In the genomic region with DNA sequence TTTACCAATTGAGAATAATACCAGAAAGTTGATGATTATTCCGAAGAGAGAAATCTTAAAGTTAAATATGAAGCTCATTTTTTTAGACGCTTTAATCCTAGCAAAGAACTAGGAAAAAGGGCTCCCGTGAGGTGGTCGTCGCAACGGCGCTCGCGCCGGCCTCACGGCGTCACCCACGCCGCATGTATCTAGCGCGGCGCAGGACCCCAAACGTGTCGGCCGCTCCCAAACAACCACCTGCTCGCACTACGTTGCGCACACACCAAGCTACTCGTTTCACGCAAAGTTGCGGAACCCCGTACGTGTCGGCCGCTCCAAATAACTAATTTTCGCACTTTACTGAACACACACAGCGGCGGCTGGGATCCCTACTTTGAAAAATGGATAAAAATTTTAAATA, we compare ENCODE assay signal across 2 worm cellular contexts.
TF ChIP-seq lines count a peak whose summit lies in the region.

No protein-coding gene starts in this region.

TF ChIP-seq in whole organism, L4 larva, 104 proteins besides CTCF, POLR2A, EP300 and RAD21:
- TF ChIP-seq ceh-28 (tag; optimal IDR thresholded peaks at IDR 0.05; lab: Kevin White, UChicago), result no peak
- TF ChIP-seq ZK337.2 (GFP tag; IDR thresholded peaks at IDR 0.05; lab: Robert Waterston, UW), result no peak
- no peak for TF ChIP-seq F10B5.3 (tag; optimal IDR thresholded peaks at IDR 0.05; lab: Kevin White, UChicago)
- no peak for TF ChIP-seq dpl-1 (GFP tag; optimal IDR thresholded peaks at IDR 0.05; lab: Kevin White, UChicago)
- TF ChIP-seq ceh-20 (GFP tag; IDR thresholded peaks at IDR 0.05; lab: Robert Waterston, UW), result no peak
- no peak for TF ChIP-seq vab-7 (GFP tag; IDR thresholded peaks at IDR 0.05; lab: Robert Waterston, UW)
- TF ChIP-seq gei-8 (GFP tag; optimal IDR thresholded peaks at IDR 0.05; lab: Kevin White, UChicago), result no peak
- TF ChIP-seq fkh-10 (GFP tag; optimal IDR thresholded peaks at IDR 0.05; lab: Kevin White, UChicago), result no peak
- TF ChIP-seq set-16 (GFP tag; IDR thresholded peaks at IDR 0.05; lab: Robert Waterston, UW), result peak; percentile 85

TF ChIP-seq in whole organism, young adult, 124 proteins besides CTCF, POLR2A, EP300 and RAD21:
- TF ChIP-seq nhr-80 (tag; optimal IDR thresholded peaks at IDR 0.05; lab: Kevin White, UChicago), result no peak
- 0 out of 2 replicates have a peak, but pooled peaks have one; percentile 28 for TF ChIP-seq nfyb-1 (GFP tag; IDR thresholded peaks at IDR 0.05; lab: Robert Waterston, UW)
- TF ChIP-seq egrh-3 (GFP tag; IDR thresholded peaks at IDR 0.05; lab: Robert Waterston, UW), result peak; percentile 65; the same call in 1 of the 2 replicates
- no peak for TF ChIP-seq snpc-4 (GFP tag; optimal IDR thresholded peaks at IDR 0.05; lab: Kevin White, UChicago)
- peak in 1 of 4 experiments; percentile 71 for TF ChIP-seq snpc-4 (tag; optimal IDR thresholded peaks at IDR 0.05; lab: Kevin White, UChicago)
